Fruit fly (Drosophila melanogaster): ENCODE data around the gene CG15741.
A peak's percentile ranks its signal among the peaks of the same experiment; 100 is the strongest.

DNA sequence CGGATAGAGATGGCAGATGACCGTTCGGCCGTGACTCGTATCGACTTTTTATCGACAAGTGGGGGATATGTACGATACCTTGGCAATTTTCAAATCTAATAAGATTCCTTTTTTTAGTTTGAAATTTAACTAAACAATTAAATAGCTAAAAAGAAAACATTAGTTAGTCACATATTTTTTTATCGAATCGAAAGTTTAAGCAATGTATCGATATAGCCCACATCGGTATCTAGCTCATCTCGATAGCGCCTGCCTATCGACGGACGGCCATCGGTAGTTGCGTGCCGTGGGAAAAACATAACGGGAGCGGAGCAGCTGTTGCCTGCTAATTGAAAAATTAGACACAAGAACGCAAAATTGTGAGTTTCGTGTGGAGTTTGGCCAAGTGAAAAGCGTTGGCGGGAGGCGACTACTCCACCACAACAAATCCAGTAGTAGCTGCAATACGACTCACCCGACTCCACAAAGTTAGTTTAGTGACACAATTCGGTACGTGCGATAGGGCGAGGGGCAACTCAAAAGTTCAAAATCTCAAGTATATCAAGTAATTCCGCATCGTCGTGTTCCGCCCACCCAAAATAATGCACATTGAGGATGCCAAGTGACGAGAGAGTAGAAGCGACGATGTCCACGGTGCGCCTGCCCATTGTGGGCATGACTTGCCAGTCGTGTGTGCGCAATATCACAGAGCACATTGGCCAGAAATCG is 17.1 kb upstream of the CG15741 start, which contains the start of the genes CG10347 and ATP7:
- TF ChIP-seq dsf (GFP tag; optimal IDR thresholded peaks at IDR 0.05; ENCODE audit: borderline replicate concordance) (peak; percentile 20), h (GFP tag; optimal IDR thresholded peaks at IDR 0.05) (peak; percentile 61), dmrt93B (GFP tag; optimal IDR thresholded peaks at IDR 0.05) (no peak), CG32264 (GFP tag; optimal IDR thresholded peaks at IDR 0.05) (no peak), br (GFP tag; optimal IDR thresholded peaks at IDR 0.05) (peak; percentile 45), Mio (GFP tag; optimal IDR thresholded peaks at IDR 0.05) (no peak)

Data from whole organism, wandering third instar larva.